Fruit fly (Drosophila melanogaster) whole organism, embryonic: ENCODE results near the gene CG13084.
A peak's percentile ranks its signal among the peaks of the same experiment; 100 is the strongest.

Source experiments
- Aef1 ChIP-seq: fragments of 200-800 bp; sonication (Bioruptor generic); IDR thresholded peaks from 3 replicates; pipeline ENCODE4 v1.3.6; 2022; ENCODE audit warnings: missing biosample characterization, missing genetic modification characterization
- Antp ChIP-seq: fragments of 200-800 bp; sonication (Bioruptor generic); optimal IDR thresholded peaks from 3 replicates; lab custom pipeline; 2016; ENCODE audit warnings: missing biosample characterization, missing genetic modification characterization
- Atf6 ChIP-seq: fragments of 200-800 bp; sonication (Bioruptor generic); IDR thresholded peaks from 2 replicates; pipeline ENCODE4 v1.3.6; 2022; ENCODE audit warnings: missing biosample characterization, missing genetic modification characterization
- B-H1 ChIP-seq: fragments of 200-800 bp; sonication (Bioruptor generic); IDR thresholded peaks from 3 replicates; pipeline ENCODE4 v1.3.6; 2022; ENCODE audit warnings: missing biosample characterization, missing genetic modification characterization
- Bgb ChIP-seq: fragments of 200-800 bp; sonication (Bioruptor generic); IDR thresholded peaks from 2 replicates; pipeline ENCODE4 v1.3.6; 2022; ENCODE audit warnings: missing biosample characterization, missing genetic modification characterization; ENCODE audit not compliant: partially characterized antibody
- BtbVII ChIP-seq: fragments of 200-800 bp; sonication (Bioruptor generic); optimal IDR thresholded peaks from 3 replicates; lab custom pipeline; 2017; ENCODE audit warnings: missing biosample characterization, mild to moderate bottlenecking, missing genetic modification characterization
- CG10654 ChIP-seq: fragments of 200-800 bp; sonication (Bioruptor generic); optimal IDR thresholded peaks from 2 replicates; lab custom pipeline; 2016; ENCODE audit warnings: missing biosample characterization, missing genetic modification characterization
- CG16813 ChIP-seq: fragments of 200-800 bp; sonication (Bioruptor generic); IDR thresholded peaks from 3 replicates; pipeline ENCODE4 v1.3.6; 2022; ENCODE audit warnings: missing biosample characterization, missing genetic modification characterization; ENCODE audit not compliant: partially characterized antibody
- CG34224 ChIP-seq: fragments of 200-800 bp; sonication (Bioruptor generic); IDR thresholded peaks from 3 replicates; pipeline ENCODE4 v1.3.6; 2022; ENCODE audit warnings: missing biosample characterization, missing genetic modification characterization; ENCODE audit not compliant: partially characterized antibody
- CG3995 ChIP-seq: fragments of 200-800 bp; sonication (Bioruptor generic); optimal IDR thresholded peaks from 3 replicates; lab custom pipeline; 2016; ENCODE audit warnings: missing biosample characterization, missing genetic modification characterization
- CG4328 ChIP-seq: fragments of 200-800 bp; sonication (Bioruptor generic); optimal IDR thresholded peaks from 3 replicates; lab custom pipeline; 2017; ENCODE audit warnings: missing biosample characterization, missing genetic modification reagents, missing genetic modification characterization
- CG6689 ChIP-seq: fragments of 200-800 bp; sonication (Bioruptor generic); IDR thresholded peaks from 2 replicates; pipeline ENCODE4 v1.3.6; 2022; ENCODE audit warnings: missing biosample characterization, missing genetic modification characterization
- CG7928 ChIP-seq: fragments of 200-800 bp; sonication (Bioruptor generic); optimal IDR thresholded peaks from 2 replicates; lab custom pipeline; 2017; ENCODE audit warnings: missing biosample characterization, mild to moderate bottlenecking, missing genetic modification characterization
- CG8478 ChIP-seq: fragments of >200 bp; optimal IDR thresholded peaks from 2 replicates; lab custom pipeline; 2018
- CG9215 ChIP-seq: fragments of 200-800 bp; sonication (Bioruptor generic); IDR thresholded peaks from 2 replicates; pipeline ENCODE4 v1.3.6; 2022; ENCODE audit warnings: missing biosample characterization, missing genetic modification characterization
- CG9609 ChIP-seq: fragments of 200-800 bp; sonication (Bioruptor generic); optimal IDR thresholded peaks from 3 replicates; lab custom pipeline; 2016; ENCODE audit warnings: missing biosample characterization, missing genetic modification characterization
- Chrac-16 ChIP-seq: fragments of 200-800 bp; sonication (Bioruptor generic); optimal IDR thresholded peaks from 3 replicates; lab custom pipeline; 2016; ENCODE audit warnings: missing biosample characterization, missing genetic modification characterization
- CkIIα-i1 ChIP-seq: fragments of 200-800 bp; sonication (Bioruptor generic); IDR thresholded peaks from 2 replicates; pipeline ENCODE4 v1.3.6; 2022; ENCODE audit warnings: missing biosample characterization, missing genetic modification characterization
- Dad ChIP-seq: fragments of 200-800 bp; sonication (Bioruptor generic); optimal IDR thresholded peaks from 3 replicates; lab custom pipeline; 2016; ENCODE audit warnings: missing biosample characterization, missing genetic modification characterization
- Dll ChIP-seq: fragments of 200-800 bp; sonication (Bioruptor generic); IDR thresholded peaks from 4 replicates; pipeline ENCODE4 v1.3.6; 2022; ENCODE audit warnings: missing biosample characterization, missing genetic modification characterization; ENCODE audit not compliant: partially characterized antibody
- Dref ChIP-seq: fragments of 200-800 bp; sonication (Bioruptor generic); IDR thresholded peaks from 2 replicates; pipeline ENCODE4 v1.3.6; 2022; ENCODE audit warnings: missing biosample characterization, missing genetic modification characterization
- E2f2 ChIP-seq: fragments of 200-800 bp; sonication (Bioruptor generic); IDR thresholded peaks from 2 replicates; pipeline ENCODE4 v1.3.6; 2022; ENCODE audit warnings: missing biosample characterization, missing genetic modification characterization
- ERR ChIP-seq: fragments of 200-800 bp; sonication (Bioruptor generic); optimal IDR thresholded peaks from 2 replicates; lab custom pipeline; 2016; ENCODE audit warnings: missing biosample characterization, missing genetic modification characterization
- Ets65A ChIP-seq: fragments of 200-800 bp; sonication (Bioruptor generic); peaks from one replicate; lab custom pipeline; 2016; ENCODE audit warnings: missing biosample characterization, missing genetic modification characterization
- Ets97D ChIP-seq: fragments of 200-800 bp; sonication (Bioruptor generic); optimal IDR thresholded peaks from 3 replicates; lab custom pipeline; 2016; ENCODE audit warnings: missing biosample characterization, missing genetic modification characterization
- Fer1 ChIP-seq: fragments of 200-800 bp; sonication (Bioruptor generic); optimal IDR thresholded peaks from 2 replicates; lab custom pipeline; 2017; ENCODE audit warnings: missing biosample characterization, mild to moderate bottlenecking, missing genetic modification characterization
- Mad ChIP-seq: fragments of 200-800 bp; sonication (Bioruptor generic); optimal IDR thresholded peaks from 2 replicates; lab custom pipeline; 2016; ENCODE audit warnings: missing biosample characterization, missing genetic modification characterization
- NC2β ChIP-seq: fragments of 200-800 bp; sonication (Bioruptor generic); optimal IDR thresholded peaks from 2 replicates; lab custom pipeline; 2016; ENCODE audit warnings: missing biosample characterization, missing genetic modification characterization
- NFAT ChIP-seq: fragments of 200-800 bp; sonication (Bioruptor generic); IDR thresholded peaks from 2 replicates; pipeline ENCODE4 v1.3.6; 2022; ENCODE audit warnings: missing biosample characterization, missing genetic modification characterization
- Ptx1 ChIP-seq: fragments of 200-800 bp; sonication (Bioruptor generic); IDR thresholded peaks from 2 replicates; pipeline ENCODE4 v1.3.6; 2022; ENCODE audit warnings: missing biosample characterization, missing genetic modification characterization
- Six4 ChIP-seq: fragments of 200-800 bp; sonication (Bioruptor generic); optimal IDR thresholded peaks from 2 replicates; lab custom pipeline; 2016; ENCODE audit warnings: missing biosample characterization, missing genetic modification characterization
- Trl ChIP-seq, 3 experiments: fragments of >200 bp in 2 of 3; fragments of 200-800 bp in 1 of 3; sonication (Bioruptor generic) in 1 of 3; optimal IDR thresholded peaks; 2 replicates in 1 of 3; 3 replicates in 2 of 3; lab custom pipeline; 2016 to 2017; ENCODE audit warnings: missing biosample characterization in 1 of 3, missing genetic modification characterization in 1 of 3
- Xbp1 ChIP-seq: fragments of 200-800 bp; sonication (Bioruptor generic); optimal IDR thresholded peaks from 3 replicates; lab custom pipeline; 2016; ENCODE audit warnings: missing biosample characterization, mild to moderate bottlenecking, missing genetic modification characterization
- abd-A ChIP-seq: fragments of 200-800 bp; sonication (Bioruptor generic); optimal IDR thresholded peaks from 3 replicates; lab custom pipeline; 2019; ENCODE audit warnings: missing biosample characterization, mild to moderate bottlenecking, missing genetic modification characterization, moderate library complexity
- amos ChIP-seq: fragments of 200-800 bp; sonication (Bioruptor generic); IDR thresholded peaks from 2 replicates; pipeline ENCODE4 v1.3.6; 2022; ENCODE audit warnings: missing biosample characterization, missing genetic modification characterization; ENCODE audit not compliant: partially characterized antibody
- ci ChIP-seq: fragments of 200-800 bp; sonication (Bioruptor generic); IDR thresholded peaks from 3 replicates; pipeline ENCODE4 v1.3.6; 2022; ENCODE audit warnings: missing biosample characterization, missing genetic modification characterization
- croc ChIP-seq: fragments of 200-800 bp; sonication (Bioruptor generic); conservative IDR thresholded peaks from 3 replicates; pipeline ENCODE4 v1.3.6; 2022; ENCODE audit warnings: missing biosample characterization, missing genetic modification characterization
- dan ChIP-seq: fragments of 200-800 bp; sonication (Bioruptor generic); IDR thresholded peaks from 2 replicates; pipeline ENCODE4 v1.3.6; 2022; ENCODE audit warnings: missing biosample characterization, missing genetic modification characterization
- fd102C ChIP-seq: fragments of 200-800 bp; sonication (Bioruptor generic); optimal IDR thresholded peaks from 2 replicates; lab custom pipeline; 2018; ENCODE audit warnings: missing biosample characterization, mild to moderate bottlenecking, missing genetic modification characterization, moderate library complexity
- ftz-f1 ChIP-seq: fragments of 200-800 bp; sonication (Bioruptor generic); optimal IDR thresholded peaks from 2 replicates; lab custom pipeline; 2016; ENCODE audit warnings: missing biosample characterization, missing genetic modification characterization
- her ChIP-seq: fragments of 200-800 bp; sonication (Bioruptor generic); optimal IDR thresholded peaks from 2 replicates; lab custom pipeline; 2016; ENCODE audit warnings: missing biosample characterization, missing genetic modification characterization
- jigr1 ChIP-seq: fragments of 200-800 bp; sonication (Bioruptor generic); IDR thresholded peaks from 3 replicates; pipeline ENCODE4 v1.3.6; 2022; ENCODE audit warnings: missing biosample characterization, missing genetic modification characterization
- jumu ChIP-seq: fragments of 200-800 bp; sonication (Bioruptor generic); optimal IDR thresholded peaks from 3 replicates; lab custom pipeline; 2016; ENCODE audit warnings: missing biosample characterization, missing genetic modification characterization
- lola ChIP-seq, 3 experiments: fragments of >200 bp in 2 of 3; fragments of 200-800 bp in 1 of 3; sonication (Bioruptor generic) in 1 of 3; optimal IDR thresholded peaks; 2 replicates each; lab custom pipeline; 2017 to 2019; ENCODE audit warnings: missing biosample characterization in 3 of 3, missing genetic modification characterization in 3 of 3, mild to moderate bottlenecking in 1 of 3, moderate library complexity in 1 of 3
- mld ChIP-seq: fragments of 200-800 bp; sonication (Bioruptor generic); IDR thresholded peaks from 3 replicates; pipeline ENCODE4 v1.3.6; 2022; ENCODE audit warnings: missing biosample characterization, missing genetic modification characterization; ENCODE audit not compliant: partially characterized antibody
- pum ChIP-seq: fragments of 200-800 bp; sonication (Bioruptor generic); optimal IDR thresholded peaks from 2 replicates; lab custom pipeline; 2016; ENCODE audit warnings: missing biosample characterization, missing genetic modification characterization
- repo ChIP-seq: fragments of 200-800 bp; sonication (Bioruptor generic); optimal IDR thresholded peaks from 2 replicates; lab custom pipeline; 2016; ENCODE audit warnings: missing biosample characterization, missing genetic modification characterization
- slbo ChIP-seq: fragments of 200-800 bp; sonication (Bioruptor generic); IDR thresholded peaks from 2 replicates; pipeline ENCODE4 v1.3.6; 2022; ENCODE audit warnings: missing biosample characterization, missing genetic modification characterization
- sna ChIP-seq: fragments of 200-800 bp; sonication (Bioruptor generic); IDR thresholded peaks from 2 replicates; pipeline ENCODE4 v1.3.6; 2022; ENCODE audit warnings: missing biosample characterization, missing genetic modification characterization; ENCODE audit not compliant: partially characterized antibody
- tin ChIP-seq: fragments of 200-800 bp; sonication (Bioruptor generic); optimal IDR thresholded peaks from 3 replicates; lab custom pipeline; 2016; ENCODE audit warnings: missing biosample characterization, missing genetic modification characterization
- tx ChIP-seq: fragments of 200-800 bp; sonication (Bioruptor generic); optimal IDR thresholded peaks from 2 replicates; lab custom pipeline; 2016; ENCODE audit warnings: missing biosample characterization, missing genetic modification characterization

Gene CG13084

DNA sequence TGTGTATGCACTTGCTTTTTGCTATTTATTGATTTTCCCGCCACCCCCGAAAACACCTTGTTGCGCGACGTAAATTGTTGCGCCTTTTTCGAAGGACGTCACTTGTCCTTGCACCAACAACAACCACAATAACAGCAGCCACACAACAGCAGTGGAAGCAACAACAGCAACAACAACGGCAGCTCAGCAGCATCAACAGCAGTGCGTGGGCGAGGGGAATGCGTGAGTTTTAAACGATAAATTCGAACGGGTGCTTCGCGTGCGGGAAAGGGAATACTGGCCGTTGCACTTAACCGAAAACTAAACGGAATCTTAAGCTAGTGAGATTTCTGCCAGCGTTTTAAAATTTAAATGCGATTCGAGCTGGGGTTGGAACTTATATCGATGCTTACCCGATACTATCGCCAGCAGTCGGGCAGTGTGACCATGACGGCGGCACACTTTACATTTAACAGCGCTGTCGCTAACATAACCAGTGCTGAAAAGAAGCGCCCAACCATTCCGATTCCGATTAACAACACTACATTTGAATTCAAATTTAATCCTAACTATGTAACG is 23.7 kb downstream of the CG13084 start, which contains the start of gene cyst:
TSS of gene cyst (minus strand) at position 404 of the 558 bp plus-strand sequence.
- 0 out of 2 replicates have a peak, but pooled peaks have one; percentile 48 for TF ChIP-seq NFAT
- no peak for TF ChIP-seq croc (GFP tag; lab: Robert Waterston, UW)
- peak; percentile 96 for TF ChIP-seq Ets65A (GFP tag; lab: Kevin White, UChicago)
- peak; percentile 9 for TF ChIP-seq CG10654
- peak; percentile 24 for TF ChIP-seq tx (GFP tag; lab: Kevin White, UChicago)
- TF ChIP-seq Antp (GFP tag; lab: Kevin White, UChicago) = peak; percentile 64
- peak; percentile 38 for TF ChIP-seq Xbp1
- TF ChIP-seq ERR (GFP tag; lab: Kevin White, UChicago) = peak; percentile 23
- peak; percentile 99 for TF ChIP-seq Bgb (GFP tag; lab: Robert Waterston, UW)
- TF ChIP-seq jumu (GFP tag; lab: Kevin White, UChicago) = peak; percentile 42
- peak; percentile 14 for TF ChIP-seq Mad
- TF ChIP-seq CG9609 = peak; percentile 37
- TF ChIP-seq Trl (optimal IDR thresholded peaks at IDR 0.05; lab: Kevin White, UChicago) = no peak
- peak; percentile 60 for TF ChIP-seq Trl (GFP tag; optimal IDR thresholded peaks at IDR 0.05; lab: Kevin White, UChicago)
- peak; percentile 66 for TF ChIP-seq Dad (GFP tag; lab: Kevin White, UChicago)
- no peak for TF ChIP-seq CG6689 (GFP tag; lab: Robert Waterston, UW)
- peak; percentile 44 for TF ChIP-seq repo
- TF ChIP-seq B-H1 = no peak
- peak; percentile 25 for TF ChIP-seq Fer1
- no peak for TF ChIP-seq CG9215 (GFP tag; lab: Robert Waterston, UW)
- TF ChIP-seq slbo (GFP tag; lab: Robert Waterston, UW) = peak; percentile 55; the same call in 1 of the 2 replicates
- no peak for TF ChIP-seq fd102C (GFP tag; lab: Kevin White, UChicago)
- TF ChIP-seq CG4328 = no peak
- no peak for TF ChIP-seq dan (GFP tag; lab: Robert Waterston, UW)
- peak; percentile 83 for TF ChIP-seq CG8478 (lab: Kevin White, UChicago)
- no peak for TF ChIP-seq CG7928 (GFP tag; lab: Kevin White, UChicago)
- TF ChIP-seq NC2β = peak; percentile 13
- peak; percentile 95 for TF ChIP-seq CG34224 (GFP tag; lab: Robert Waterston, UW)
- TF ChIP-seq Ets97D (GFP tag; lab: Kevin White, UChicago) = peak; percentile 90
- peak; percentile 86 for TF ChIP-seq E2f2 (GFP tag; lab: Robert Waterston, UW)
- peak; percentile 21; the same call in 1 of the 3 replicates for TF ChIP-seq Aef1
- TF ChIP-seq sna (GFP tag; lab: Robert Waterston, UW) = peak; percentile 95
- TF ChIP-seq jigr1 = no peak
- TF ChIP-seq CG3995 (GFP tag; lab: Kevin White, UChicago) = peak; percentile 37
- TF ChIP-seq tin (GFP tag; lab: Kevin White, UChicago) = peak; percentile 30
- TF ChIP-seq Atf6 = peak; percentile 32; the same call in 1 of the 2 replicates
- no peak for TF ChIP-seq pum
- TF ChIP-seq her (GFP tag; lab: Kevin White, UChicago) = peak; percentile 12
- TF ChIP-seq CkIIα-i1 (GFP tag; lab: Robert Waterston, UW) = no peak
- peak; percentile 92 for TF ChIP-seq mld (GFP tag; lab: Robert Waterston, UW)
- TF ChIP-seq BtbVII (GFP tag; lab: Kevin White, UChicago) = no peak
- TF ChIP-seq CG16813 = peak; percentile 94
- TF ChIP-seq Six4 (GFP tag; lab: Kevin White, UChicago) = peak; percentile 9
- TF ChIP-seq amos (GFP tag; lab: Robert Waterston, UW) = peak; percentile 97
- peak; percentile 69 for TF ChIP-seq Dref
- no peak for TF ChIP-seq lola (GFP tag; optimal IDR thresholded peaks at IDR 0.05; lab: Kevin White, UChicago)
- TF ChIP-seq Dll (GFP tag; lab: Robert Waterston, UW) = peak; percentile 97
- TF ChIP-seq Chrac-16 = no peak
- 0 out of 3 replicates have a peak, but pooled peaks have one; percentile 34 for TF ChIP-seq ci (GFP tag; lab: Robert Waterston, UW)
- no peak for TF ChIP-seq abd-A
- peak; percentile 67 for TF ChIP-seq ftz-f1
- peak; percentile 28; the same call in 1 of the 2 replicates for TF ChIP-seq Ptx1
